Fruit fly (Drosophila melanogaster): ENCODE data around the gene hry.
A peak's percentile ranks its signal among the peaks of the same experiment; 100 is the strongest.

hry gene

dm6 chr3L:8651876-8652571 is 23.5 kb upstream of the hry start:
- TF ChIP-seq CG8478 (optimal IDR thresholded peaks at IDR 0.05): no peak
- no peak for TF ChIP-seq pan (optimal IDR thresholded peaks at IDR 0.05)
- no peak for TF ChIP-seq usp (GFP tag; optimal IDR thresholded peaks at IDR 0.05)
- TF ChIP-seq psq (optimal IDR thresholded peaks at IDR 0.05): no peak
- no peak for TF ChIP-seq Dll (optimal IDR thresholded peaks at IDR 0.05)
- TF ChIP-seq EcR (GFP tag; optimal IDR thresholded peaks at IDR 0.05): no peak

DNA sequence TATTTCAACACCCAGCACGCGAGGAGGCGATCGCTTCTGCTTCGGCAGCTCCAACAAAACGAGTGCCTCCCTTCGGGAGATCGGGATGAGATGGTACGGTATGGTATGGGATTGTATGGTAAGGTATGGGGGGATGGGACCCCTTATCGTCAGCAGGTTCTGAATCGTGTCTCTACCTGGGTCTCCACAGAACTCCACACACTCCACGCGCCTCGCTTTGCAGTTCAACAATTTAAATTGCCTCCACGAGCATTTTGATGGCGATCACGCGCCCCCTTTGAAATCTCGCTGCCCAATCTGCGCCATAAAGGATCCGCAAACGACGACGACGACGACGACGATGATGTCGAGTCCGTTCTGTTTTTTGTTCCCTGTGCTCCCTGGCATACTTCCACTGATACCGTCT is 23.0 kb upstream of the hry start:
- peak; percentile 11 for TF ChIP-seq Dll (optimal IDR thresholded peaks at IDR 0.05)
- no peak for TF ChIP-seq CG8478 (optimal IDR thresholded peaks at IDR 0.05)

DNA sequence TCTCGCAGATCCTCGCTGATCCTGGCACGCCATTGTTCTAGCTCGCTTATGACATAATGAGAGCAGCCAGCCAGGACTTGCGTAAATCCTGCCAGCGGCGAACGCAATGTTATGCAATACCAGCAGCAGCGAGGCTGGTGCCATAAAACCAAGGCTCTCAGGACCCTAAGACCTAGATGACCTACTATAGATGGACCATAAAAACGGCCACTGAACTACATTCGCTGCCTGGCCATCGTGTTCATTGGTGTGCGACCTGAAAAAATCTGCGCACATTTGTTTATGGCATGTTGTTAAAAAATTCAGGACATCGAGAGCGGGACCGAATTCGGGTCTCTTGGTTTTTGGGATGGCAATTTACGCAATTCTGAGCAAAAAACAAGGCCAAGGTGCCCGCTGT is 22.0 kb upstream of the hry start:
- no peak for TF ChIP-seq pan (optimal IDR thresholded peaks at IDR 0.05)

- TF ChIP-seq EcR (GFP tag; optimal IDR thresholded peaks at IDR 0.05) (no peak), usp (GFP tag; optimal IDR thresholded peaks at IDR 0.05) (no peak), Dll (optimal IDR thresholded peaks at IDR 0.05) (no peak), psq (optimal IDR thresholded peaks at IDR 0.05) (no peak), CG8478 (optimal IDR thresholded peaks at IDR 0.05) (no peak), pan (optimal IDR thresholded peaks at IDR 0.05) (no peak)
Observed at dm6 chr3L:8655217-8655896, 20.2 kb upstream of the hry start.

DNA sequence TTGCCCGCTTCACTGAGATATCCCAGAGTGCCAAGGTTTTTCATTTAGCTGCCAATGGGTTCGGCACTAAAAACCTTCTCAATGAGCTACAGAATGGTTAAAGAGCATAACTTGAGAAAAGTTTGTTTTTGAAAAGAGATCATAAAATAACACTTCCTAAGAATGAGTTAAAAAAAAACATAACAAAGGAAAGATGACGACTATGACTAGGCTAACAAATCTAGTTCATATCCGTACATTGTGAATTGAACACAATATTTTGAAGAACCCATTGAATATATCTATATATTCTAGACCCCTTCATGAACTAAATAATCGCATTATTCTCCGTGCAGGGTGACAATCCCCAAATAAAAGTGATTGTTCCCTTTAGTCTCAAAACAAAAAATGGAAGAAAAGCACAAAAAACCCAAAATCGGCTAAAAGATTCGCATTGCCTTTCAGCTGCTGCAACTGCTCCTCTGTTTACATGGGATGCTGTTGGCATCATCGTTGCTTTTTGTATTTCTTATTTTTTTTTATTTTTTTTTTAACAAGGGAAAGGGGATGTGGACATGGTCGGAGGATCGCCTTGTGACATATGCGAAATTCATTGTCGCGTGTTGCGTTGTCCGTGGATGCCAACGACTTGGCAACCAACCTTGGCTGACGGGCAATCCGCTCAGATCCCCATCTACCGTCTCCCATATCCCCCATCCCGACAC is 18.7 kb upstream of the hry start:
- TF ChIP-seq usp (GFP tag; optimal IDR thresholded peaks at IDR 0.05) (no peak), pan (optimal IDR thresholded peaks at IDR 0.05) (no peak), Dll (optimal IDR thresholded peaks at IDR 0.05) (no peak), psq (optimal IDR thresholded peaks at IDR 0.05) (no peak), CG8478 (optimal IDR thresholded peaks at IDR 0.05) (no peak), EcR (GFP tag; optimal IDR thresholded peaks at IDR 0.05) (no peak)

- TF ChIP-seq pan (optimal IDR thresholded peaks at IDR 0.05) (no peak), psq (optimal IDR thresholded peaks at IDR 0.05) (no peak), CG8478 (optimal IDR thresholded peaks at IDR 0.05) (no peak), usp (GFP tag; optimal IDR thresholded peaks at IDR 0.05) (no peak), EcR (GFP tag; optimal IDR thresholded peaks at IDR 0.05) (no peak), Dll (optimal IDR thresholded peaks at IDR 0.05) (no peak)
Observed at dm6 chr3L:8657429-8657754, 18.2 kb upstream of the hry start.

DNA sequence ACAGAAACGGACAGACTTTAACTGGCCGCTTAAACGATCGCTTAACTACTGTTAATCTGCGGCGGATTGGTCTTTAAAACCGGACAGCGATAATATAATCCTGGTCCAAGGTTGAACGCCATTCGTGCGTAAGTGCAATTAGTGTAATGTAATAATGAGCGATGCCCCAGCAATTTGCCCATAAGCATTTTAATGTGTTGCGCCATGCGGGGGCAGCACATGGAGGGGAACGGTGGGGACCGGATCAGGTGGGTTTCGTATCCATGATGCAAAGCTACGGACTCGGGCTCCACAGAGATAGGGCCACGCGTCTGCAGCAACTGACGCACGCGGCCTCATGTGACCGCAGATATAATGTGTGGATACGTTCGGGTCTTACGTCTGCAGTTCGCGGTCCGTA is 17.8 kb upstream of the hry start:
- TF ChIP-seq psq (optimal IDR thresholded peaks at IDR 0.05): no peak
- no peak for TF ChIP-seq Dll (optimal IDR thresholded peaks at IDR 0.05)
- no peak for TF ChIP-seq CG8478 (optimal IDR thresholded peaks at IDR 0.05)
- no peak for TF ChIP-seq EcR (GFP tag; optimal IDR thresholded peaks at IDR 0.05)
- no peak for TF ChIP-seq usp (GFP tag; optimal IDR thresholded peaks at IDR 0.05)
- TF ChIP-seq pan (optimal IDR thresholded peaks at IDR 0.05): no peak

dm6 chr3L:8659601-8660000 is 16.0 kb upstream of the hry start:
- no peak for TF ChIP-seq pan (optimal IDR thresholded peaks at IDR 0.05)
- TF ChIP-seq EcR (GFP tag; optimal IDR thresholded peaks at IDR 0.05): no peak
- no peak for TF ChIP-seq CG8478 (optimal IDR thresholded peaks at IDR 0.05)
- TF ChIP-seq usp (GFP tag; optimal IDR thresholded peaks at IDR 0.05): no peak
- TF ChIP-seq psq (optimal IDR thresholded peaks at IDR 0.05): no peak
- TF ChIP-seq Dll (optimal IDR thresholded peaks at IDR 0.05): no peak

- TF ChIP-seq EcR (GFP tag; optimal IDR thresholded peaks at IDR 0.05): no peak
- no peak for TF ChIP-seq usp (GFP tag; optimal IDR thresholded peaks at IDR 0.05)
- TF ChIP-seq Dll (optimal IDR thresholded peaks at IDR 0.05): no peak
- TF ChIP-seq psq (optimal IDR thresholded peaks at IDR 0.05): no peak
- TF ChIP-seq CG8478 (optimal IDR thresholded peaks at IDR 0.05): no peak
- TF ChIP-seq pan (optimal IDR thresholded peaks at IDR 0.05): no peak
Observed at dm6 chr3L:8660800-8661199, 14.8 kb upstream of the hry start.

- TF ChIP-seq usp (GFP tag; optimal IDR thresholded peaks at IDR 0.05): no peak
- TF ChIP-seq pan (optimal IDR thresholded peaks at IDR 0.05): no peak
- TF ChIP-seq EcR (GFP tag; optimal IDR thresholded peaks at IDR 0.05): no peak
- no peak for TF ChIP-seq Dll (optimal IDR thresholded peaks at IDR 0.05)
Observed at dm6 chr3L:8661793-8662669, 13.5 kb upstream of the hry start.

DNA sequence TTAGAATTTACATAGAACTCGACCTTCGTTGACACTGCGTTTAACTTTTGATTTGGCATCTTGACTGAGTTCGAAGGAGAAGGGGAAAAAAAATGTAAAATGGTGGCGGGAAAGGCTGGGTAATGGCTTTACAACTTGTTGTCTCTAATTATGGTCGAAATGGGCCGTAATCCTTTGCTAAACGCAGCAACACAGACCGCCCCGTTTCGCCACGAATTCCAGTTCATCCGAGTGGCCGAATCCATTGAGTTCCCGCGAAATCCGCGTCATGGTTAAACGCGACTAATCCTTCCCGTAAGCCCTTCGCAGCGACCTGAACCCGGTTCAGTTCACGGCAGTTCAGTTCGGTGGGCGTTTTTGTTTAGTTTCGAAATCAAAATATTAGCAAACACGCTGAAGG is 9.5 kb upstream of the hry start:
- no peak for TF ChIP-seq CG8478 (optimal IDR thresholded peaks at IDR 0.05)
- TF ChIP-seq usp (GFP tag; optimal IDR thresholded peaks at IDR 0.05): no peak
- no peak for TF ChIP-seq Dll (optimal IDR thresholded peaks at IDR 0.05)
- TF ChIP-seq pan (optimal IDR thresholded peaks at IDR 0.05): no peak
- TF ChIP-seq EcR (GFP tag; optimal IDR thresholded peaks at IDR 0.05): no peak
- TF ChIP-seq psq (optimal IDR thresholded peaks at IDR 0.05): no peak

All from whole organism.